Worm (Caenorhabditis elegans) whole organism, early embryonic: ENCODE results near the gene unc-130.

Experiments
- B0310.2 ChIP-seq: sonication (generic microtip); optimal IDR thresholded peaks from 2 replicates; lab custom pipeline; 2016; ENCODE audit warnings: mild to moderate bottlenecking, missing genetic modification characterization, missing compliant biosample characterization
- F13C5.2 ChIP-seq: sonication (generic microtip); optimal IDR thresholded peaks from 2 replicates; lab custom pipeline; 2017; ENCODE audit warnings: mild to moderate bottlenecking, missing genetic modification characterization, inconsistent platforms, missing compliant biosample characterization
- aly-1 ChIP-seq: sonication (generic microtip); optimal IDR thresholded peaks from 2 replicates; lab custom pipeline; 2016; ENCODE audit warnings: missing genetic modification characterization, missing compliant biosample characterization
- ama-1 ChIP-seq: fragments of 150-350 bp; optimal IDR thresholded peaks from 2 replicates; lab custom pipeline; 2014
- ceh-13 ChIP-seq: fragments of 200-800 bp; sonication (Bioruptor generic); optimal IDR thresholded peaks from 2 replicates; lab custom pipeline; 2018; ENCODE audit warnings: mild to moderate bottlenecking, missing genetic modification characterization, missing compliant biosample characterization
- ceh-36 ChIP-seq: sonication (generic microtip); optimal IDR thresholded peaks from 2 replicates; lab custom pipeline; 2016; ENCODE audit warnings: missing genetic modification characterization, inconsistent platforms, missing compliant biosample characterization
- ets-7 ChIP-seq: sonication (generic microtip); optimal IDR thresholded peaks from 2 replicates; lab custom pipeline; 2016; ENCODE audit warnings: missing genotype, missing genetic modification characterization, missing compliant biosample characterization
- hmbx-1 ChIP-seq: sonication (generic microtip); optimal IDR thresholded peaks from 2 replicates; lab custom pipeline; 2016; ENCODE audit warnings: mild to moderate bottlenecking, missing genetic modification characterization, missing compliant biosample characterization
- hmg-4 ChIP-seq: fragments of 200-800 bp; sonication (Bioruptor generic); optimal IDR thresholded peaks from 2 replicates; lab custom pipeline; 2018; ENCODE audit warnings: mild to moderate bottlenecking, missing genetic modification characterization, missing compliant biosample characterization
- hnd-1 ChIP-seq: sonication (generic microtip); optimal IDR thresholded peaks from 2 replicates; lab custom pipeline; 2016; ENCODE audit warnings: missing genetic modification characterization, missing compliant biosample characterization
- scrt-1 ChIP-seq: fragments of 200-800 bp; sonication (Bioruptor generic); IDR thresholded peaks from 2 replicates; pipeline ENCODE4 v1.3.6; 2022; ENCODE audit warnings: missing genetic modification characterization, missing compliant biosample characterization
- sea-1 ChIP-seq: fragments of 200-800 bp; sonication (Bioruptor generic); conservative IDR thresholded peaks from 2 replicates; pipeline ENCODE4 v1.3.6; 2022; ENCODE audit warnings: missing genetic modification characterization, missing compliant biosample characterization
- tbx-37 ChIP-seq: fragments of 200-800 bp; sonication (Bioruptor generic); conservative IDR thresholded peaks from 2 replicates; pipeline ENCODE4 v1.3.6; 2022; ENCODE audit warnings: missing genetic modification reagents, missing genetic modification characterization, missing compliant biosample characterization
- tra-4 ChIP-seq: sonication (generic microtip); optimal IDR thresholded peaks from 2 replicates; lab custom pipeline; 2017; ENCODE audit warnings: missing genetic modification characterization, missing compliant biosample characterization

DNA sequence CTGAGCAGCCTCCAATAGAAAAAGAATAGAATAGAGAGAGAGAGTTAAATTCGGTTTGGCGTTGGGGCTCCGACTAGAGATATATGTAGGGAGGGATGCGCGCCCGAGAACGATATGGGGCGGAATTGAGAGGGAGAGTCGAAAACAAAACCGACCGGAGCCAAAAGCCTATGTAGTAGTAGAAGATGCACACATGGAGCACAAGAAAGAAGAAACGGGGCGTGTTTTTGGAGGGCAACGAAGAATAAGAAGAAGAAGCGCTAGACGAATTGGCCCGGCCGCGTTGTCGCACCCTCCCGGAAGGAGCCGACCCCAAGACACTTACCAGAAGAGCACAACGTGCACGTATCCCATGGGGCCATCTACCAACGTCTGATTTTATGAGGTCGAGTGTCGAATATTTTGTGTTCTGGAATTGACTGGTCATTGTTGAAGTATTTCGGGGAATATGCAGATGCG lies 47.3 kb downstream of the unc-130 start, which contains the start of gene tag-180:
- no peak for TF ChIP-seq ceh-36
- no peak for TF ChIP-seq ama-1
- TF ChIP-seq scrt-1 (GFP tag; lab: Robert Waterston, UW): no peak
- TF ChIP-seq hmg-4 (GFP tag; lab: Kevin White, UChicago): no peak
- no peak for TF ChIP-seq F13C5.2 (tag; lab: Kevin White, UChicago)
- no peak for TF ChIP-seq tra-4 (tag; lab: Kevin White, UChicago)
- TF ChIP-seq ets-7 (tag; lab: Kevin White, UChicago): no peak
- no peak for TF ChIP-seq tbx-37
- no peak for TF ChIP-seq sea-1
- TF ChIP-seq hnd-1 (tag; lab: Kevin White, UChicago): no peak
- TF ChIP-seq aly-1 (tag; lab: Kevin White, UChicago): no peak
- TF ChIP-seq B0310.2 (tag; lab: Kevin White, UChicago): no peak
- TF ChIP-seq hmbx-1 (tag; lab: Kevin White, UChicago): no peak
- TF ChIP-seq ceh-13 (GFP tag; lab: Kevin White, UChicago): no peak
